Fruit fly (Drosophila melanogaster): ENCODE data around the gene CG42327.

The CG42327 gene

DNA sequence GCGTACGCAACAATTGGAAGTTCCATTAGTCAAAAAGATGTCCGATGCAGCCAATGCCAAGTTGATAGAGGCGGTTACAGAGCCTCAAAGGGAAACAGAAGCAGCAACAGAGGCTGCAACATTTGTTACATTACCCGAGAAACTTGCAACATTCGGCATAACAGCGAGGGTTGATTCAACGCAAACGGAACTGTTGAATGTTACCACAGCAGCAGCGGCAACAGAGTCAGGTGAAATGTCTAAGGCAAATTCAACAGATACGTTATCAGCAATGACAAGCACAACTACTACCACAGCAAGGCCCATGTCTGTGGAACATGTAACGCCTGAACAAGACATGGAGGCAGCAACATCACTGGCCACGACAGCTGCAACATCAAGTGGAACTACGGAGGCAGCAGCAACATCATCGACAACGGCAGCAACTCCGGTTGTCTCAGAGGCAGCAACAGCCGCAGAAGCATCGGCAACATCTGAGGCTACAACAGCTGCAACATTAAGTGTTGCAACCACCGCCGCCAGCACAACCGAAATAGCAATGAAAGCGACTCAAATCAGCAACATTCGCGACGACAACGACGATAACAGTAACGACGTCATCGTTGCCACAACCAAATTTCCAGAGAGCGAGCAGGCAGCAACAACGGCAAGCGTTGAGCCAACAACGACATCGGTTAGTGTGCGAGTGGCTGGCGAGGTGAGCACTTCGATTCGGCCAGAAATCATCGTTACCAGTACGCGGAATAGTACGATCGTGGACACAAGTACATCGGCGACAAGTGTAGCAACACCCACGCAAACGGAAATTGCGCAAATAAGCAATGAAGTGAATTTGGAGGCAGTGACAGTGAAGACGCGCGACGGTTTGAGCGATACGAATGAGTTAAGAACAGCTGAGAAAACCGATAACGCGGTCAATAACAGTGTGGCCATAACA is 13.3 kb downstream of the CG42327 start (continued):
- TF ChIP-seq Jarid2 (GFP tag; optimal IDR thresholded peaks at IDR 0.05) = peak; percentile 55
- 0 out of 3 replicates have a peak, but pooled peaks have one; percentile 31 for TF ChIP-seq Doc3 (GFP tag; IDR thresholded peaks at IDR 0.05; ENCODE audit: partially characterized antibody)
- TF ChIP-seq crp (GFP tag; optimal IDR thresholded peaks at IDR 0.05) = peak in 1 of 2 experiments; percentile 19
- TF ChIP-seq zen2 (GFP tag; IDR thresholded peaks at IDR 0.05; ENCODE audit: partially characterized antibody) = no peak
- TF ChIP-seq CG3838 (GFP tag; optimal IDR thresholded peaks at IDR 0.05) = no peak
- TF ChIP-seq CG3995 (GFP tag; optimal IDR thresholded peaks at IDR 0.05) = peak; percentile 88
- TF ChIP-seq cwo (GFP tag; optimal IDR thresholded peaks at IDR 0.05) = peak; percentile 6
- TF ChIP-seq CG13296 (GFP tag; optimal IDR thresholded peaks at IDR 0.05) = peak; percentile 0
- peak; percentile 6 for TF ChIP-seq lab (GFP tag; optimal IDR thresholded peaks at IDR 0.05)
- peak; percentile 71 for TF ChIP-seq CG6175 (GFP tag; IDR thresholded peaks at IDR 0.05)
- TF ChIP-seq CG10543 (GFP tag; optimal IDR thresholded peaks at IDR 0.05) = peak; percentile 23
- TF ChIP-seq Ada2b (GFP tag; IDR thresholded peaks at IDR 0.05) = no peak
- TF ChIP-seq mirr (GFP tag; optimal IDR thresholded peaks at IDR 0.05) = peak; percentile 52
- no peak for TF ChIP-seq br (optimal IDR thresholded peaks at IDR 0.05)
- peak; percentile 17 for TF ChIP-seq CrebB (tag; optimal IDR thresholded peaks at IDR 0.05)
- TF ChIP-seq exex (tag; optimal IDR thresholded peaks at IDR 0.05) = peak; percentile 6
- 0 out of 3 replicates have a peak, but pooled peaks have one; percentile 7 for TF ChIP-seq row (GFP tag; IDR thresholded peaks at IDR 0.05)
- TF ChIP-seq E2f1 (GFP tag; IDR thresholded peaks at IDR 0.05) = no peak
- TF ChIP-seq CG16813 (GFP tag; IDR thresholded peaks at IDR 0.05; ENCODE audit: partially characterized antibody) = 0 out of 3 replicates have a peak, but pooled peaks have one; percentile 10
- peak; percentile 12 for TF ChIP-seq caup (GFP tag; optimal IDR thresholded peaks at IDR 0.05; ENCODE audit: severe bottlenecking)
- peak; percentile 66 for TF ChIP-seq Med (GFP tag)
- peak; percentile 15 for TF ChIP-seq B-H2 (GFP tag; optimal IDR thresholded peaks at IDR 0.05)
- no peak for TF ChIP-seq Oaz (GFP tag; IDR thresholded peaks at IDR 0.05)
- TF ChIP-seq sug (tag; optimal IDR thresholded peaks at IDR 0.05) = peak; percentile 36
- peak; percentile 96 for TF ChIP-seq hkb (optimal IDR thresholded peaks at IDR 0.05)
- TF ChIP-seq hkb (GFP tag; IDR thresholded peaks at IDR 0.05) = 0 out of 2 replicates have a peak, but pooled peaks have one; percentile 19

dm6 chr3R:11669954-11670347 is 14.0 kb downstream of the CG42327 start:
- TF ChIP-seq CG15073 (GFP tag; optimal IDR thresholded peaks at IDR 0.05) (no peak), pnt (GFP tag; optimal IDR thresholded peaks at IDR 0.05) (no peak), CG8478 (optimal IDR thresholded peaks at IDR 0.05) (peak; percentile 83), CoRest (tag; optimal IDR thresholded peaks at IDR 0.05) (no peak), jing (GFP tag; optimal IDR thresholded peaks at IDR 0.05) (no peak), CG8089 (GFP tag; optimal IDR thresholded peaks at IDR 0.05) (no peak), HmgZ (tag; optimal IDR thresholded peaks at IDR 0.05) (no peak), tgo (GFP tag; IDR thresholded peaks at IDR 0.05) (no peak), run (tag; optimal IDR thresholded peaks at IDR 0.05) (no peak), sob (GFP tag; IDR thresholded peaks at IDR 0.05) (no peak), CG12104 (GFP tag; optimal IDR thresholded peaks at IDR 0.05) (no peak), B-H2 (GFP tag; optimal IDR thresholded peaks at IDR 0.05) (no peak), ab (GFP tag; optimal IDR thresholded peaks at IDR 0.05) (no peak), CG17612 (GFP tag; IDR thresholded peaks at IDR 0.05) (no peak), eyg (GFP tag; optimal IDR thresholded peaks at IDR 0.05) (no peak), Meics (GFP tag; optimal IDR thresholded peaks at IDR 0.05) (no peak), CG4820 (GFP tag; optimal IDR thresholded peaks at IDR 0.05) (no peak), vvl (GFP tag; IDR thresholded peaks at IDR 0.05) (no peak), en (GFP tag; optimal IDR thresholded peaks at IDR 0.05) (no peak), unpg (GFP tag; optimal IDR thresholded peaks at IDR 0.05) (no peak), shn (GFP tag; optimal IDR thresholded peaks at IDR 0.05) (no peak), CG4360 (GFP tag; IDR thresholded peaks at IDR 0.05) (peak; percentile 25; the same call in 1 of the 2 replicates), CG7745 (tag; optimal IDR thresholded peaks at IDR 0.05) (no peak), Dip3 (GFP tag; optimal IDR thresholded peaks at IDR 0.05) (no peak), yki (optimal IDR thresholded peaks at IDR 0.05) (no peak), Ssrp (tag; optimal IDR thresholded peaks at IDR 0.05) (no peak)
